Worm (Caenorhabditis elegans) whole organism, young adult: ENCODE data around the gene gplb-1.
A peak's percentile ranks its signal among the peaks of the same experiment; 100 is the strongest.

Experiments used
- B0261.1 ChIP-seq: sonication (generic microtip); optimal IDR thresholded peaks from 2 replicates; lab custom pipeline; 2016; ENCODE audit warnings: mild to moderate bottlenecking, missing genetic modification characterization, moderate library complexity, missing compliant biosample characterization
- D2030.7 ChIP-seq: fragments of 200-800 bp; sonication (Bioruptor generic); IDR thresholded peaks from 2 replicates; pipeline ENCODE4 v1.3.6; 2022; ENCODE audit warnings: missing genetic modification reagents, missing genetic modification characterization, missing compliant biosample characterization
- F22D6.2 ChIP-seq: sonication (generic microtip); optimal IDR thresholded peaks from 2 replicates; lab custom pipeline; 2016; ENCODE audit warnings: mild to moderate bottlenecking, missing genetic modification characterization, missing compliant biosample characterization
- F33H1.4 ChIP-seq: fragments of 200-800 bp; sonication (Bioruptor generic); IDR thresholded peaks from 2 replicates; pipeline ENCODE4 v1.3.6; 2022; ENCODE audit warnings: missing genetic modification reagents, missing genetic modification characterization, missing compliant biosample characterization
- F39B2.1 ChIP-seq: fragments of 200-800 bp; sonication (Bioruptor generic); IDR thresholded peaks from 2 replicates; pipeline ENCODE4 v1.3.6; 2022; ENCODE audit warnings: missing genetic modification reagents, missing genetic modification characterization, missing compliant biosample characterization
- F57C9.4 ChIP-seq: sonication (generic microtip); optimal IDR thresholded peaks from 2 replicates; lab custom pipeline; 2017; ENCODE audit warnings: mild to moderate bottlenecking, missing genetic modification characterization, missing compliant biosample characterization
- T26A5.8 ChIP-seq: sonication (generic microtip); optimal IDR thresholded peaks from 2 replicates; lab custom pipeline; 2016; ENCODE audit warnings: missing genetic modification characterization, missing compliant biosample characterization
- Y67H2A.10 ChIP-seq: fragments of 200-800 bp; sonication (Bioruptor generic); conservative IDR thresholded peaks from 2 replicates; pipeline ENCODE4 v1.3.6; 2022; ENCODE audit warnings: missing genetic modification reagents, missing genetic modification characterization, missing compliant biosample characterization
- Y95B8A.8 ChIP-seq: fragments of 200-800 bp; sonication (Bioruptor generic); IDR thresholded peaks from 2 replicates; pipeline ENCODE4 v1.3.6; 2022; ENCODE audit warnings: missing genetic modification reagents, missing genetic modification characterization, missing compliant biosample characterization
- athp-1 ChIP-seq: sonication (generic microtip); optimal IDR thresholded peaks from 2 replicates; lab custom pipeline; 2017; ENCODE audit warnings: mild to moderate bottlenecking, missing genetic modification characterization, missing compliant biosample characterization
- bed-2 ChIP-seq: fragments of 200-800 bp; sonication (Bioruptor generic); IDR thresholded peaks from 2 replicates; pipeline ENCODE4 v1.3.6; 2022; ENCODE audit warnings: missing genetic modification reagents, missing genetic modification characterization, missing compliant biosample characterization
- cebp-1 ChIP-seq, 2 experiments: fragments of 200-800 bp in 1 of 2; sonication (Bioruptor generic) in 1 of 2; sonication (generic microtip) in 1 of 2; IDR thresholded peaks in 1 of 2; optimal IDR thresholded peaks in 1 of 2; 2 replicates each; pipeline versions ENCODE4 v1.3.6 to Lab custom; 2017 to 2022; ENCODE audit warnings: missing compliant biosample characterization in 2 of 2, missing genetic modification characterization in 2 of 2, mild to moderate bottlenecking in 1 of 2, missing genetic modification reagents in 1 of 2, moderate library complexity in 1 of 2
- ceh-58 ChIP-seq: fragments of 200-800 bp; sonication (Bioruptor generic); IDR thresholded peaks from 2 replicates; pipeline ENCODE4 v1.3.6; 2022; ENCODE audit warnings: missing genetic modification characterization, missing compliant biosample characterization
- dox-1 ChIP-seq: fragments of 200-800 bp; sonication (Bioruptor generic); IDR thresholded peaks from 2 replicates; pipeline ENCODE4 v1.3.6; 2022; ENCODE audit warnings: missing genetic modification reagents, missing genetic modification characterization, missing compliant biosample characterization
- efl-1 ChIP-seq: fragments of 150-350 bp; optimal IDR thresholded peaks from 2 replicates; lab custom pipeline; 2014; ENCODE audit warnings: missing biosample characterization, missing genetic modification reagents, missing genetic modification characterization
- egl-44 ChIP-seq: fragments of 200-800 bp; sonication (Bioruptor generic); IDR thresholded peaks from 2 replicates; pipeline ENCODE4 v1.3.6; 2022; ENCODE audit warnings: missing genetic modification reagents, missing genetic modification characterization, missing compliant biosample characterization
- hlh-12 ChIP-seq: sonication (generic microtip); optimal IDR thresholded peaks from 2 replicates; lab custom pipeline; 2016; ENCODE audit warnings: missing genetic modification characterization, missing compliant biosample characterization
- hsf-1 ChIP-seq: fragments of 200-800 bp; sonication (Bioruptor generic); IDR thresholded peaks from 2 replicates; pipeline ENCODE4 v1.3.6; 2022; ENCODE audit warnings: missing genetic modification reagents, missing genetic modification characterization, missing compliant biosample characterization
- lag-1 ChIP-seq: fragments of 200-800 bp; sonication (Bioruptor generic); IDR thresholded peaks from 2 replicates; pipeline ENCODE4 v1.3.6; 2022; ENCODE audit warnings: missing genetic modification reagents, missing genetic modification characterization, missing compliant biosample characterization
- let-526 ChIP-seq: fragments of 200-800 bp; sonication (Bioruptor generic); IDR thresholded peaks from 2 replicates; pipeline ENCODE4 v1.3.6; 2022; ENCODE audit warnings: missing genetic modification reagents, missing genetic modification characterization, missing compliant biosample characterization
- lin-26 ChIP-seq: fragments of 200-800 bp; sonication (Bioruptor generic); IDR thresholded peaks from 2 replicates; pipeline ENCODE4 v1.3.6; 2022; ENCODE audit warnings: missing genetic modification reagents, missing genetic modification characterization, missing compliant biosample characterization
- lin-40 ChIP-seq: sonication (generic microtip); optimal IDR thresholded peaks from 2 replicates; lab custom pipeline; 2016; ENCODE audit warnings: missing genetic modification characterization, mild to moderate bottlenecking, missing compliant biosample characterization, missing genotype, missing genetic modification reagents
- lin-54 ChIP-seq: fragments of 200-800 bp; sonication (Bioruptor generic); optimal IDR thresholded peaks from 2 replicates; lab custom pipeline; 2018; ENCODE audit warnings: mild to moderate bottlenecking, missing genetic modification characterization, missing compliant biosample characterization
- lsy-27 ChIP-seq: sonication (generic microtip); optimal IDR thresholded peaks from 2 replicates; lab custom pipeline; 2017; ENCODE audit warnings: missing genetic modification characterization, mild to moderate bottlenecking, missing compliant biosample characterization, antibody characterized with exemption, missing genotype, borderline replicate concordance; ENCODE audit not compliant: insufficient read depth
- madf-10 ChIP-seq: sonication (generic microtip); optimal IDR thresholded peaks from 2 replicates; lab custom pipeline; 2016; ENCODE audit warnings: mild to moderate bottlenecking, missing genetic modification characterization, missing compliant biosample characterization
- madf-6 ChIP-seq: fragments of 200-800 bp; sonication (Bioruptor generic); IDR thresholded peaks from 2 replicates; pipeline ENCODE4 v1.3.6; 2022; ENCODE audit warnings: missing genetic modification reagents, missing genetic modification characterization, missing compliant biosample characterization
- nhr-90 ChIP-seq: sonication (generic microtip); optimal IDR thresholded peaks from 2 replicates; lab custom pipeline; 2016; ENCODE audit warnings: missing genotype, mild to moderate bottlenecking, missing genetic modification characterization, missing compliant biosample characterization
- pbrm-1 ChIP-seq: fragments of 200-800 bp; sonication (Bioruptor generic); IDR thresholded peaks from 2 replicates; pipeline ENCODE4 v1.3.6; 2022; ENCODE audit warnings: missing genetic modification reagents, missing genetic modification characterization, missing compliant biosample characterization
- rpc-1 ChIP-seq, 2 experiments: fragments of 150-350 bp in 1 of 2; sonication (generic microtip) in 1 of 2; optimal IDR thresholded peaks; 2 replicates each; lab custom pipeline; 2014 to 2018; ENCODE audit warnings: missing biosample characterization in 1 of 2, missing genetic modification characterization in 1 of 2, missing genetic modification reagents in 1 of 2, missing genotype in 1 of 2
- sea-2 ChIP-seq: fragments of 200-800 bp; sonication (Bioruptor generic); IDR thresholded peaks from 2 replicates; pipeline ENCODE4 v1.3.6; 2022; ENCODE audit warnings: missing genetic modification characterization, missing compliant biosample characterization
- snpc-1.3 ChIP-seq: sonication (generic microtip); optimal IDR thresholded peaks from 2 replicates; lab custom pipeline; 2017; ENCODE audit warnings: missing genetic modification characterization, mild to moderate bottlenecking, missing compliant biosample characterization, antibody characterized with exemption, moderate library complexity, missing genotype, missing genetic modification reagents; ENCODE audit not compliant: insufficient read depth
- snpc-4 ChIP-seq, 5 experiments: fragments of 150-350 bp in 1 of 5; sonication (generic microtip) in 4 of 5; optimal IDR thresholded peaks; 2 replicates each; lab custom pipeline; 2014 to 2018; ENCODE audit warnings: missing genetic modification characterization in 5 of 5, missing biosample characterization in 3 of 5, antibody characterized with exemption in 2 of 5, mild to moderate bottlenecking in 2 of 5, missing compliant biosample characterization in 2 of 5, missing genotype in 2 of 5, moderate library complexity in 2 of 5, missing genetic modification reagents in 1 of 5
- sptf-2 ChIP-seq: fragments of 200-800 bp; sonication (Bioruptor generic); optimal IDR thresholded peaks from 2 replicates; lab custom pipeline; 2018; ENCODE audit warnings: mild to moderate bottlenecking, missing genetic modification characterization, missing compliant biosample characterization
- tbp1 ChIP-seq: fragments of 200-800 bp; sonication (Bioruptor generic); optimal IDR thresholded peaks from 2 replicates; lab custom pipeline; 2018; ENCODE audit warnings: mild to moderate bottlenecking, missing genetic modification characterization, missing compliant biosample characterization
- unc-130 ChIP-seq: sonication (generic microtip); optimal IDR thresholded peaks from 2 replicates; lab custom pipeline; 2016; ENCODE audit warnings: missing genetic modification reagents, missing genetic modification characterization, missing compliant biosample characterization
- ztf-18 ChIP-seq: sonication (generic microtip); optimal IDR thresholded peaks from 2 replicates; lab custom pipeline; 2016; ENCODE audit warnings: missing genotype, mild to moderate bottlenecking, missing genetic modification characterization, missing compliant biosample characterization
- ztf-25 ChIP-seq: fragments of 200-800 bp; sonication (Bioruptor generic); IDR thresholded peaks from 2 replicates; pipeline ENCODE4 v1.3.6; 2022; ENCODE audit warnings: missing genetic modification reagents, missing genetic modification characterization, missing compliant biosample characterization
- ztf-3 ChIP-seq: fragments of 200-800 bp; sonication (Bioruptor generic); optimal IDR thresholded peaks from 2 replicates; lab custom pipeline; 2018; ENCODE audit warnings: mild to moderate bottlenecking, missing genetic modification characterization, missing compliant biosample characterization
- ztf-6 ChIP-seq: fragments of 200-800 bp; sonication (Bioruptor generic); IDR thresholded peaks from 2 replicates; pipeline ENCODE4 v1.3.6; 2022; ENCODE audit warnings: missing genetic modification reagents, missing genetic modification characterization, missing compliant biosample characterization

The gplb-1 gene

DNA sequence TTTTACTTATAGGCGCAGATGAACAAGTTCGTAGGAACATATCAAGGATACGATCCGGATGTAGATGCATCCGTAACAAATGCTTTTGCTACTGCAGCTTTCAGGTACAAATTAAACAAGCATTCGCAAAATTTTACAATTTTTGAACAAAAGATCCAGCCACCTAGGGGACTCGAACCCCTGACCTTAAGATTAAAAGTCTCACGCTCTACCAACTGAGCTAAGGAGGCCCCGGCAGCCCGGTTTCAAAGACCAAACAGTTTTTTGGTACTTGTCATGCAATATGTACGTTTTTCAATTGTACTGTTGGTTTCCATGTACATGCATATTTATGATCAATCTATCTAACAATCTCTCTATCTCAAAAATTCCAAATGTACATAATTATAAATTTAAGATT, 28.4 kb upstream of the gplb-1 start (continued):
- TF ChIP-seq lin-54 (peak; percentile 12), snpc-1.3 (peak; percentile 19), unc-130 (GFP tag; lab: Kevin White, UChicago) (peak; percentile 1), ztf-6 (GFP tag; lab: Robert Waterston, UW) (no peak), dox-1 (GFP tag; lab: Robert Waterston, UW) (peak; percentile 71), bed-2 (no peak), lin-40 (tag; lab: Kevin White, UChicago) (no peak), let-526 (GFP tag; lab: Robert Waterston, UW) (no peak), B0261.1 (tag; lab: Kevin White, UChicago) (peak; percentile 67), efl-1 (GFP tag; lab: Kevin White, UChicago) (no peak), lag-1 (no peak), sptf-2 (GFP tag; lab: Kevin White, UChicago) (peak; percentile 55), madf-6 (peak; percentile 51; the same call in 1 of the 2 replicates), nhr-90 (tag; lab: Kevin White, UChicago) (peak; percentile 71), Y95B8A.8 (0 out of 2 replicates have a peak, but pooled peaks have one; percentile 40), cebp-1 (GFP tag; IDR thresholded peaks at IDR 0.05; lab: Robert Waterston, UW) (no peak), cebp-1 (tag; optimal IDR thresholded peaks at IDR 0.05; lab: Kevin White, UChicago) (peak; percentile 30), hsf-1 (GFP tag; lab: Robert Waterston, UW) (peak; percentile 50; the same call in 1 of the 2 replicates), egl-44 (GFP tag; lab: Robert Waterston, UW) (peak; percentile 76; the same call in 1 of the 2 replicates), Y67H2A.10 (GFP tag; lab: Robert Waterston, UW) (no peak), ztf-18 (tag; lab: Kevin White, UChicago) (peak; percentile 67), snpc-4 (GFP tag; optimal IDR thresholded peaks at IDR 0.05; lab: Kevin White, UChicago) (peak; percentile 77), snpc-4 (tag; optimal IDR thresholded peaks at IDR 0.05; lab: Kevin White, UChicago) (peak in 3 of 4 experiments; percentile 72 to 92 (median 85)), F39B2.1 (peak; percentile 55; the same call in 1 of the 2 replicates), rpc-1 (optimal IDR thresholded peaks at IDR 0.05; lab: Kevin White, UChicago) (peak; percentile 55), rpc-1 (tag; optimal IDR thresholded peaks at IDR 0.05; lab: Kevin White, UChicago) (peak; percentile 83), madf-10 (tag; lab: Kevin White, UChicago) (no peak), F57C9.4 (no peak), tbp1 (GFP tag; lab: Kevin White, UChicago) (peak; percentile 91), lin-26 (GFP tag; lab: Robert Waterston, UW) (peak; percentile 97), ztf-25 (0 out of 2 replicates have a peak, but pooled peaks have one; percentile 59), F33H1.4 (GFP tag; lab: Robert Waterston, UW) (0 out of 2 replicates have a peak, but pooled peaks have one; percentile 13), athp-1 (tag; lab: Kevin White, UChicago) (peak; percentile 21), ceh-58 (GFP tag; lab: Robert Waterston, UW) (no peak), lsy-27 (tag; lab: Kevin White, UChicago) (no peak), T26A5.8 (tag; lab: Kevin White, UChicago) (no peak), ztf-3 (GFP tag; lab: Kevin White, UChicago) (no peak), hlh-12 (tag; lab: Kevin White, UChicago) (no peak), pbrm-1 (GFP tag; lab: Robert Waterston, UW) (peak; percentile 39; the same call in 1 of the 2 replicates), sea-2 (no peak), D2030.7 (GFP tag; lab: Robert Waterston, UW) (peak; percentile 68), F22D6.2 (tag; lab: Kevin White, UChicago) (no peak)
